Worm (Caenorhabditis elegans) whole organism, late embryonic: ENCODE data around the gene pqn-89.

Experiments
- ceh-2 ChIP-seq: sonication (generic microtip); optimal IDR thresholded peaks from 2 replicates; lab custom pipeline; 2016; ENCODE audit warnings: missing genotype, missing genetic modification characterization, missing compliant biosample characterization
- ceh-22 ChIP-seq: sonication (generic microtip); optimal IDR thresholded peaks from 2 replicates; lab custom pipeline; 2017; ENCODE audit warnings: missing biosample characterization, missing genetic modification characterization
- ceh-45 ChIP-seq: fragments of 200-800 bp; sonication (Bioruptor generic); IDR thresholded peaks from 2 replicates; pipeline ENCODE4 v1.3.6; 2022; ENCODE audit warnings: missing genetic modification reagents, missing genetic modification characterization, missing compliant biosample characterization
- ceh-9 ChIP-seq: sonication (generic microtip); optimal IDR thresholded peaks from 2 replicates; lab custom pipeline; 2016; ENCODE audit warnings: mild to moderate bottlenecking, missing genetic modification characterization, inconsistent platforms, missing compliant biosample characterization
- ets-4 ChIP-seq: sonication (generic microtip); optimal IDR thresholded peaks from 2 replicates; lab custom pipeline; 2016; ENCODE audit warnings: missing genetic modification characterization, missing compliant biosample characterization
- npax-4 ChIP-seq: sonication (generic microtip); optimal IDR thresholded peaks from 2 replicates; lab custom pipeline; 2016; ENCODE audit warnings: missing genetic modification characterization, missing compliant biosample characterization
- pha-4 ChIP-seq: fragments of 150-350 bp; optimal IDR thresholded peaks from 2 replicates; lab custom pipeline; 2018; ENCODE audit warnings: missing biosample characterization, missing genetic modification reagents, missing genetic modification characterization
- pqm-1 ChIP-seq: sonication (generic microtip); optimal IDR thresholded peaks from 2 replicates; lab custom pipeline; 2016; ENCODE audit warnings: missing genetic modification characterization, missing compliant biosample characterization
- sox-4 ChIP-seq: sonication (generic microtip); optimal IDR thresholded peaks from 2 replicates; lab custom pipeline; 2017; ENCODE audit warnings: mild to moderate bottlenecking, missing genetic modification characterization, inconsistent platforms, missing compliant biosample characterization
- unc-55 ChIP-seq: sonication (generic microtip); optimal IDR thresholded peaks from 2 replicates; lab custom pipeline; 2017; ENCODE audit warnings: missing biosample characterization, missing genetic modification reagents, missing genetic modification characterization

DNA sequence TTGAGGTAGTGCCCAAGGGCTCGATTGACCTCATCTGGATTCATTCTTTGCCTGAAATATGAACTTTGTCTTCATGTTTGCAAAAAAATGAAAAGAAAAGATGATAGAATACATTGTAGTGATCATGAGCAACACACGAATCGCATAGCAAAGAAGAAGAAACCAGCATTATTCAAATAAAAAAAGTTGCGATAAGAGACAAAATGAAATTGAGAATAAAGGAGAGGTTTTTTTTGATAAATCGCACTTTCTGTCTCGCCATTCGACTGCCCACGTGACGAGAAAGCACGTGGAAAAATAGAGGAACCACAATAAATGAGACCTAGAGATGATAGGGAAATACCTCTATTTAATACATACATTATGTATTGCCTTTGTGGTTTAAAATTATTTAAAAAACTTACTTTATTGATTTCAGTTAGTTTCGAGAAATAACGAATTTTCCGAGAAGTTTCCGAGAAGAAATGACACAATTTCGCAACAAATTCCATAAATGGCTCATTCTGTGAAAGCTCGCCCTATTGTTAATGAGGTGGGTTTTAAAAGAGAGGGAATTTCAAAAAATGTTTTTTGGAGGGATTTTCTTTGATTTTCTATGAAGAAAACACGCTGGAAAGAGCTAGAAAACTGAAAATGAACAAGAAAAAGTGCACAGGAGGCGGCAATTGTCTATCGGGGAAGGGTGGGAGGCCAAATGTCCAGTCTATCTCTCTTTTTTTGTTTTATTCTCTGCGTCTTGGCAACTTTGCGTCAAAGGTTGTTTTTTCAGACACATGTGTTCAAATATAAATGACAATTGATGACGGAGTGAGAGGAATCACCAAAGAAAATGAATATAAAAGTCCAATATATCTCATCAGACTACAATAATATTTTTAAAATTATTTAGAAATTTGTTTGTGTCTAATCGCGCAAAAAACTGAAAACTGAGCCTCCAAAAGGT, 49.1 kb downstream of the pqn-89 start, which contains the start of gene paqr-1:
- TF ChIP-seq ets-4 (tag; lab: Kevin White, UChicago), result no peak
- TF ChIP-seq ceh-9 (tag; lab: Kevin White, UChicago), result no peak
- no peak for TF ChIP-seq ceh-2 (tag; lab: Kevin White, UChicago)
- TF ChIP-seq pha-4 (tag; lab: Kevin White, UChicago), result no peak
- no peak for TF ChIP-seq sox-4 (tag; lab: Kevin White, UChicago)
- no peak for TF ChIP-seq npax-4
- no peak for TF ChIP-seq ceh-45 (GFP tag; lab: Robert Waterston, UW)
- TF ChIP-seq unc-55 (GFP tag; lab: Kevin White, UChicago), result no peak
- no peak for TF ChIP-seq ceh-22 (tag; lab: Kevin White, UChicago)
- no peak for TF ChIP-seq pqm-1
